Fruit fly (Drosophila melanogaster) whole organism, wandering third instar larva: Measurements from ENCODE around the gene Dpm2.

Source experiments
- Myc ChIP-seq: fragments of >200 bp; optimal IDR thresholded peaks from 2 replicates; lab custom pipeline; 2017
- brk ChIP-seq: fragments of 200-800 bp; sonication (Bioruptor generic); optimal IDR thresholded peaks from 2 replicates; lab custom pipeline; 2016; ENCODE audit warnings: missing biosample characterization, mild to moderate bottlenecking, missing genetic modification characterization
- dmrt93B ChIP-seq: fragments of 200-800 bp; sonication (Bioruptor generic); optimal IDR thresholded peaks from 2 replicates; lab custom pipeline; 2018; ENCODE audit warnings: missing biosample characterization, mild to moderate bottlenecking, missing genetic modification characterization
- fru ChIP-seq: fragments of 200-800 bp; sonication (Bioruptor generic); optimal IDR thresholded peaks from 3 replicates; lab custom pipeline; 2016; ENCODE audit warnings: missing biosample characterization, mild to moderate bottlenecking, missing genetic modification characterization
- h ChIP-seq: fragments of 200-800 bp; sonication (Bioruptor generic); optimal IDR thresholded peaks from 3 replicates; lab custom pipeline; 2016; ENCODE audit warnings: missing biosample characterization, mild to moderate bottlenecking, missing genetic modification characterization
- lola ChIP-seq: fragments of >200 bp; optimal IDR thresholded peaks from 2 replicates; lab custom pipeline; 2017; ENCODE audit warnings: missing biosample characterization, missing genetic modification characterization
- psq ChIP-seq: fragments of 200-800 bp; sonication (Bioruptor generic); optimal IDR thresholded peaks from 3 replicates; lab custom pipeline; 2017; ENCODE audit warnings: missing biosample characterization, mild to moderate bottlenecking, missing genetic modification characterization, moderate library complexity
- tai ChIP-seq: sonication (Bioruptor generic); optimal IDR thresholded peaks from 2 replicates; lab custom pipeline; 2016; ENCODE audit warnings: missing biosample characterization, missing genetic modification characterization
- usp ChIP-seq: fragments of >200 bp; optimal IDR thresholded peaks from 2 replicates; lab custom pipeline; 2017; ENCODE audit warnings: missing biosample characterization, missing genetic modification characterization

DNA sequence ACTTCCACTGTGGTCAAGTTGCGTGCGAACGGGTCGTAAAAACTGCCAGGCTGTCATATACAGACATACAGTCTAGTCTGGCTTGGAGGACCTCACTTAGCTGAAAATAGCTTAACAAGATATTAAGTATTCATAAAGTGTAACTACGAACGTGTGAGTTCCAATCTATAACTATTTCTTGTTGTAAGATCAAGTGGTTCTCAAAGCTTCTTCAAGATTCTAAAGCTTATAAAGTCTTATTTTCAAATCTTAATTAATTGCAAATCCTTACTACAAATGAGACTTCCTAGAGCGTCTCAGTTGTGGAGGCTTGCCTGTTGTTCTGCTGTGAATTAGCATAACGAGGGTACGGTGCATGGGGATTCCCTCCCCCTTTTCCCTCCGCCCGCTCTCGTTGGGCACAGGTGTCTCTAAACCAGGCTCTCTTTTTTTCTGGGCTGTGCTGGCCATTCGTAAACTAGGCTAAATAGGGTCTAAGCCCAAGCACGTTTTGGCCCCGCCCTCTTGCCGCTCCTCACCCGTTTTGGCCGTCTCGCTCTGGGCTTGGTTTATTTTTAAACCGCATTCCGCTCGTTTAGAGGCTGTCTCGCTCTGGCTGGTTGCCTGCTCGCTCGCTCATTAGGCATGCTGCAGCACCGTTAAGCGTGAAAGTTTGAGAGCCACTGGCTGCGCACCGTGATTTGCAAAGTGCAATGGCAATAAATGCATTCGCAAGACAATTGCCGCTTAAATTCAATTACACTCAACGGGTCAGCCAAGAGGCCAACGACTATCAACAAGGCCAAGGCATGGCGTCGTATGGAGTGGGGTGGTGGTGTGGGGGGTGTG lies 18.9 kb downstream of the Dpm2 start:
- no peak for TF ChIP-seq psq (GFP tag; lab: Kevin White, UChicago)
- TF ChIP-seq lola (GFP tag; lab: Kevin White, UChicago): no peak
- no peak for TF ChIP-seq fru (GFP tag; lab: Kevin White, UChicago)
- no peak for TF ChIP-seq brk (GFP tag; lab: Kevin White, UChicago)
- TF ChIP-seq usp (GFP tag; lab: Kevin White, UChicago): no peak
- TF ChIP-seq dmrt93B (GFP tag; lab: Kevin White, UChicago): no peak
- no peak for TF ChIP-seq tai
- TF ChIP-seq h: no peak
- no peak for TF ChIP-seq Myc (lab: Kevin White, UChicago)
